Fruit fly (Drosophila melanogaster) whole organism, adult: ENCODE measurements around the gene CG16854.

Experiments used
- Clk ChIP-seq: fragments of 200-800 bp; sonication (Bioruptor generic); optimal IDR thresholded peaks from 2 replicates; lab custom pipeline; 2017; ENCODE audit warnings: missing biosample characterization, missing genetic modification characterization
- Hr96 ChIP-seq: fragments of 200-800 bp; sonication (Bioruptor generic); optimal IDR thresholded peaks from 2 replicates; lab custom pipeline; 2016; ENCODE audit warnings: missing biosample characterization, missing genetic modification characterization
- cnc ChIP-seq, 2 experiments: fragments of >200 bp; optimal IDR thresholded peaks; 2 replicates each; lab custom pipeline; 2017
- kay ChIP-seq: fragments of 200-800 bp; sonication (Bioruptor generic); peaks from one replicate; lab custom pipeline; 2016; ENCODE audit warnings: missing biosample characterization, missing genetic modification characterization, borderline replicate concordance
- pad ChIP-seq: fragments of 200-800 bp; sonication (Bioruptor generic); optimal IDR thresholded peaks from 3 replicates; lab custom pipeline; 2017; ENCODE audit warnings: missing biosample characterization, missing genetic modification characterization, mild to moderate bottlenecking, moderate library complexity, missing genetic modification reagents
- tj ChIP-seq: fragments of 200-800 bp; sonication (Bioruptor generic); optimal IDR thresholded peaks from 3 replicates; lab custom pipeline; 2017; ENCODE audit warnings: missing biosample characterization, mild to moderate bottlenecking, missing genetic modification characterization, moderate library complexity

dm6 chr2L:11041785-11042184 is 44.7 kb upstream of the CG16854 start:
- TF ChIP-seq cnc (optimal IDR thresholded peaks at IDR 0.05; lab: Kevin White, UChicago) = no peak
- TF ChIP-seq Hr96 (GFP tag; lab: Kevin White, UChicago) = no peak
- no peak for TF ChIP-seq kay (GFP tag; lab: Kevin White, UChicago)
- TF ChIP-seq pad (GFP tag; lab: Kevin White, UChicago) = no peak
- no peak for TF ChIP-seq tj (GFP tag; lab: Kevin White, UChicago)
- no peak for TF ChIP-seq Clk (GFP tag; lab: Kevin White, UChicago)
